Worm (Caenorhabditis elegans) whole organism, L3 larva: ENCODE measurements around the gene M110.3.
A peak's percentile ranks its signal among the peaks of the same experiment; 100 is the strongest.

Experiments used
- R02D3.7 ChIP-seq: fragments of 150-350 bp; optimal IDR thresholded peaks from 2 replicates; lab custom pipeline; 2014; ENCODE audit warnings: missing biosample characterization, missing genetic modification characterization
- ama-1 ChIP-seq: fragments of 150-350 bp; optimal IDR thresholded peaks from 2 replicates; lab custom pipeline; 2018
- ceh-28 ChIP-seq: fragments of 150-350 bp; optimal IDR thresholded peaks from 2 replicates; lab custom pipeline; 2014; ENCODE audit warnings: missing biosample characterization, missing genetic modification reagents, missing genetic modification characterization
- ceh-82 ChIP-seq: fragments of 150-350 bp; optimal IDR thresholded peaks from 2 replicates; lab custom pipeline; 2014; ENCODE audit warnings: missing biosample characterization, missing genetic modification characterization
- ceh-9 ChIP-seq: sonication (generic microtip); optimal IDR thresholded peaks from 2 replicates; lab custom pipeline; 2018; ENCODE audit warnings: missing biosample characterization, missing genetic modification characterization
- egl-5 ChIP-seq: fragments of 150-350 bp; optimal IDR thresholded peaks from 2 replicates; lab custom pipeline; 2017; ENCODE audit warnings: missing biosample characterization, missing genetic modification reagents, missing genetic modification characterization, inconsistent platforms
- elt-1 ChIP-seq: fragments of 150-350 bp; optimal IDR thresholded peaks from 2 replicates; lab custom pipeline; 2014; ENCODE audit warnings: missing biosample characterization, missing genetic modification characterization
- elt-2 ChIP-seq: sonication (generic microtip); optimal IDR thresholded peaks from 2 replicates; lab custom pipeline; 2016; ENCODE audit warnings: missing genetic modification reagents, mild to moderate bottlenecking, missing genetic modification characterization, missing compliant biosample characterization
- elt-3 ChIP-seq, 3 experiments: fragments of 150-350 bp in 1 of 3; sonication (generic microtip) in 2 of 3; optimal IDR thresholded peaks; 2 replicates in 2 of 3; 4 replicates in 1 of 3; lab custom pipeline; 2014 to 2017; ENCODE audit warnings: missing biosample characterization in 3 of 3, missing genetic modification characterization in 3 of 3
- eor-1 ChIP-seq, 2 experiments: fragments of 150-350 bp; optimal IDR thresholded peaks; 2 replicates each; lab custom pipeline; 2014 to 2018; ENCODE audit warnings: missing biosample characterization in 2 of 2, missing genetic modification characterization in 2 of 2
- hmg-11 ChIP-seq: sonication (generic microtip); optimal IDR thresholded peaks from 2 replicates; lab custom pipeline; 2016; ENCODE audit warnings: missing genetic modification characterization, missing compliant biosample characterization
- jun-1 ChIP-seq: fragments of 150-350 bp; optimal IDR thresholded peaks from 2 replicates; lab custom pipeline; 2014; ENCODE audit warnings: missing biosample characterization, missing genetic modification reagents, missing genetic modification characterization
- lin-15B ChIP-seq: fragments of 150-350 bp; optimal IDR thresholded peaks from 2 replicates; lab custom pipeline; 2014; ENCODE audit warnings: missing biosample characterization, missing genetic modification characterization
- lsy-12 ChIP-seq: sonication (generic microtip); optimal IDR thresholded peaks from 2 replicates; lab custom pipeline; 2016; ENCODE audit warnings: mild to moderate bottlenecking, missing genetic modification characterization, missing compliant biosample characterization
- mdl-1 ChIP-seq: fragments of 150-350 bp; optimal IDR thresholded peaks from 2 replicates; lab custom pipeline; 2014; ENCODE audit warnings: missing biosample characterization, missing genetic modification characterization
- mml-1 ChIP-seq: fragments of 150-350 bp; sonication (generic microtip); optimal IDR thresholded peaks from 3 replicates; lab custom pipeline; 2014; ENCODE audit warnings: missing biosample characterization, missing genetic modification characterization
- nfya-1 ChIP-seq: sonication (generic microtip); optimal IDR thresholded peaks from 2 replicates; lab custom pipeline; 2017; ENCODE audit warnings: missing genetic modification characterization, mild to moderate bottlenecking, missing compliant biosample characterization, antibody characterized with exemption, moderate library complexity; ENCODE audit not compliant: insufficient read depth
- nhr-11 ChIP-seq: fragments of 150-350 bp; optimal IDR thresholded peaks from 2 replicates; lab custom pipeline; 2014; ENCODE audit warnings: missing biosample characterization, missing genetic modification characterization
- nhr-12 ChIP-seq: fragments of 150-350 bp; optimal IDR thresholded peaks from 2 replicates; lab custom pipeline; 2014; ENCODE audit warnings: missing biosample characterization, missing genetic modification characterization
- nhr-23 ChIP-seq: fragments of 150-350 bp; optimal IDR thresholded peaks from 2 replicates; lab custom pipeline; 2014; ENCODE audit warnings: missing biosample characterization, missing genetic modification reagents, missing genetic modification characterization
- nhr-237 ChIP-seq: fragments of 150-350 bp; optimal IDR thresholded peaks from 2 replicates; lab custom pipeline; 2014; ENCODE audit warnings: missing biosample characterization, missing genetic modification characterization
- nhr-25 ChIP-seq: sonication (generic microtip); optimal IDR thresholded peaks from 2 replicates; lab custom pipeline; 2017; ENCODE audit warnings: missing biosample characterization, missing genetic modification characterization
- nhr-43 ChIP-seq: sonication (generic microtip); optimal IDR thresholded peaks from 2 replicates; lab custom pipeline; 2016; ENCODE audit warnings: mild to moderate bottlenecking, missing genetic modification characterization, missing compliant biosample characterization; ENCODE audit not compliant: poor library complexity, severe bottlenecking
- nhr-76 ChIP-seq: fragments of 150-350 bp; sonication (generic microtip); optimal IDR thresholded peaks from 5 replicates; lab custom pipeline; 2014; ENCODE audit warnings: missing biosample characterization, missing genetic modification characterization
- nhr-77 ChIP-seq: fragments of 150-350 bp; optimal IDR thresholded peaks from 2 replicates; lab custom pipeline; 2014; ENCODE audit warnings: missing biosample characterization, missing genetic modification characterization
- pha-4 ChIP-seq: fragments of 150-350 bp; optimal IDR thresholded peaks from 2 replicates; lab custom pipeline; 2014; ENCODE audit warnings: missing biosample characterization, missing genetic modification reagents, missing genetic modification characterization
- pqm-1 ChIP-seq: fragments of 150-350 bp; optimal IDR thresholded peaks from 2 replicates; lab custom pipeline; 2017; ENCODE audit warnings: missing biosample characterization, missing genetic modification characterization, inconsistent platforms
- sea-2 ChIP-seq: fragments of 150-350 bp; sonication (generic microtip); optimal IDR thresholded peaks from 4 replicates; lab custom pipeline; 2014; ENCODE audit warnings: missing biosample characterization, missing genetic modification reagents, missing genetic modification characterization
- snpc-4 ChIP-seq: fragments of 150-350 bp; optimal IDR thresholded peaks from 2 replicates; lab custom pipeline; 2014; ENCODE audit warnings: missing biosample characterization, missing genetic modification characterization
- unc-39 ChIP-seq: sonication (generic microtip); optimal IDR thresholded peaks from 4 replicates; lab custom pipeline; 2017; ENCODE audit warnings: missing biosample characterization, missing genetic modification characterization
- unc-62 ChIP-seq: fragments of 150-350 bp; sonication (generic microtip); optimal IDR thresholded peaks from 4 replicates; lab custom pipeline; 2014; ENCODE audit warnings: missing biosample characterization, missing genetic modification reagents, missing genetic modification characterization
- zag-1 ChIP-seq: fragments of 150-350 bp; optimal IDR thresholded peaks from 2 replicates; lab custom pipeline; 2014; ENCODE audit warnings: missing biosample characterization, missing genetic modification characterization
- ztf-11 ChIP-seq: fragments of 150-350 bp; optimal IDR thresholded peaks from 2 replicates; lab custom pipeline; 2014; ENCODE audit warnings: missing biosample characterization, missing genetic modification characterization

M110.3 gene

DNA sequence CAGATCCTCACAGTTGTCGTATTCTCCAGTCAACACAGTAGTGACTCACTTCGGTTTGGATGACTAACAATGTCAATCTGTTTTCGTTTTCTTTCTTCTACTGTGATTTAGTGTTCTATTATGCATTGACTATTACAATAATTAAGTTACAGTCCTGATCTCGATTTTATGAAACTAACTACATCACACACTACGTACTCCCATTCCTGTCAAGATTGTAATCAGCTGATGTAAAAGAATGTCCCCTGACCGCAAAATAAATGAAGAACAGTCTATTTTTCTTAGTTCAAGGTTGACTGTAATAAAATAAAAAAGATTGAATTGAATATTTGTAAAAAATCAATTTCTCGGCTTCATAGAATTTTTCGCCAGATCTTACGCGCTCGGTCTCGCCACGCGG lies 8.9 kb upstream of the M110.3 start:
- TF ChIP-seq elt-1 (tag; lab: Kevin White, UChicago), result peak; percentile 61
- TF ChIP-seq lsy-12 (tag; lab: Kevin White, UChicago), result no peak

DNA sequence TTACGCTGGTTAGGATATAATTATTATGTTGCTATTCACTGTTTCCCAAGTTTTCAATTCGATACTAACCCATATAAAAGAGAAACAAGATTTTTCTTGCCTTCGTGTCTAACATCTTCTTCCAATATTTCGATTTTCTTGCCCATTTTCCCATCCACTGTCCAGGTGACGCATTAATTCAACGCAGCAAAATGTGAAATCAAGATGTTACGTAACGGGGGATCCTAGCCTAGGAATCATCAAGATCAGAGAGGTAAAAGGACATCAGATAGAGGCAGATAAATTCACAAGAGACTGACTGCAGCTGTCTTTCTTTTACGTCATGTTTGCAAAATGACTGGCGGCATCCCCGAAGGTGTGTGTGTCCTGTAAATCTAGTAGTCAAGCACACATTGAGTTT lies 8.2 kb upstream of the M110.3 start:
- TF ChIP-seq R02D3.7, result no peak
- no peak for TF ChIP-seq mdl-1 (tag; lab: Kevin White, UChicago)
- TF ChIP-seq nhr-23 (tag; lab: Kevin White, UChicago), result peak; percentile 54
- TF ChIP-seq nhr-237 (tag; lab: Kevin White, UChicago), result no peak
- no peak for TF ChIP-seq nhr-11 (tag; lab: Kevin White, UChicago)
- no peak for TF ChIP-seq nhr-76
- TF ChIP-seq nhr-43 (tag; lab: Kevin White, UChicago), result peak; percentile 7
- TF ChIP-seq pqm-1, result no peak
- TF ChIP-seq ceh-9 (tag; lab: Kevin White, UChicago), result no peak
- peak; percentile 44 for TF ChIP-seq elt-1 (tag; lab: Kevin White, UChicago)
- TF ChIP-seq ceh-82 (tag; lab: Kevin White, UChicago), result no peak
- TF ChIP-seq zag-1 (tag; lab: Kevin White, UChicago), result no peak
- no peak for TF ChIP-seq sea-2 (GFP tag; lab: Kevin White, UChicago)

DNA sequence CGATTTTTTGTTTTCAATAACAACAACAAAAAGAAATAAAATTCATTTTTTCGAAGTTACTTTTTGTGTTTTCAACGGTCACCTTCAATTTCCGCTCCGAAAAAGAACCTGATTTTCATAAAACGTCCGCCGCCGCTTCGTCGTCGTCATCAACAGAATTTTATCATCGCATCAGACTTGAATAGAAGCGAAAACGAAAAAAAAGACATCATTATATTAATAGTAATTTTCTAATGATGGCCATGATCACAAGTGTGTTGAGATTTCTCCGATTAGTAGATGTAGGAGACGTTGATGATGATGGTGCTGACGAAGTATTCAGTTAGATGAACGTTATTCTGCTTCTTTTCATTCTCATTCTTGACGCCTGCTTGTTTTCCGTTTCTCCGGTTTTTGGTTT lies 7.5 kb upstream of the M110.3 start:
- no peak for TF ChIP-seq nhr-25 (tag; lab: Kevin White, UChicago)
- TF ChIP-seq nhr-11 (tag; lab: Kevin White, UChicago), result no peak
- TF ChIP-seq sea-2 (GFP tag; lab: Kevin White, UChicago), result no peak
- TF ChIP-seq elt-3 (tag; optimal IDR thresholded peaks at IDR 0.05; lab: Kevin White, UChicago), result no peak
- no peak for TF ChIP-seq mml-1 (tag; lab: Kevin White, UChicago)
- no peak for TF ChIP-seq nhr-77
- TF ChIP-seq nhr-12 (tag; lab: Kevin White, UChicago), result no peak
- TF ChIP-seq nhr-43 (tag; lab: Kevin White, UChicago), result no peak
- no peak for TF ChIP-seq mdl-1 (tag; lab: Kevin White, UChicago)

DNA sequence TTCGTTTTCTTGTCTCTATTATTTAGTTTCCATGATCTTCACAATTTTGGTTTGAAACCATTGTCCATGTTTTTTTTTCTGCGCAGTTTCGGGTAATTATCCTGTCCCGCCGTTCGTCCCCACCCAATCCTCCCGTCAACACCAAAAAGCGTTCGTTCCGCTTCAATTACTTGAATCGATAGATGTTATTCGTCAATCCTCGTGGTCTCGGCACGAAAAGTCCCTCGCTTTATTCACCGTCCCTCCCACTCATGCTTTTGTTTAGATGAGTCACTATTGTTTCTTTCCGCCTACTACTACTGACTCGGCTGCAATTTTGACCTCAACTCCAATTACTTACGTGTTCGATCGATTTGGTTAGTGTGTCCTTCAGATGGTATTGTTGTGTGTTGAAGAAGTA lies 7.0 kb upstream of the M110.3 start:
- TF ChIP-seq nhr-11 (tag; lab: Kevin White, UChicago) (no peak), nhr-25 (tag; lab: Kevin White, UChicago) (peak; percentile 43)

DNA sequence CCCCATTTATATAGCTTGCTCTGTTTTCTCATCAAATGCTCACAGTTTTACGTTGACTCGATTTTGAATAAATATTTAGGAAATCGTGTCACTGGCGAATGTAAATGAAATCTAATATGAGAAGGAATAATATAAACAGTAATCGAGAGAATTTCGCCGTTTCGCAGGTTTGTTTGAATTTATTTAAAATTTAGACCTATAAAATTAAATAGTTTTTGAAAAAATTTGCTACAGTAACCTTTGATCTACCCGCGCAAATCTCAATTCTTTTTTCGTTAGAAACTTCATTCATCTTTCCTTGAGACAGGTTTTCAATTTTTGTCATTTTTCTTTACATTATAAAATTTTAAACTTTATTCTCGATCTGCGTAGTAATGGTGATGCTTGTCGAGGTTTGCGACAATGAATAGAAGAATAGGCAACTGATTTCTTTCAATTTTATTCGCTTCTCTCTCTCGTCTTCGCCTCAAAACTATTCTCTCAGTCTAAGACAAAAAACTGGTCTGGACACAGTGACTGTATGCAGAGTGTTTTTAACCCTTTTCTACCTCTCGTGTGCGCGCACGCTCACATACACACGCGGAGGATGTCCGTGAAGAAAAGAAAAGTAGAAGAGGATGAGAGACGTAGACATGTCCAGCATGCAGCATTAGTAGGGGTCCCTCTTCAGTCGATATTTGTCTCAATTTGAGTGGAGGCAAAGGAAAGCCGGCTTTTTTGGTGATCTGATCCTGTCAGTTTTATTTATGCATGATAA lies 6.1 kb upstream of the M110.3 start, which contains the start of gene dab-1:
TSS of gene dab-1 (plus strand) at position 78 of the 757 bp plus-strand sequence.
- TF ChIP-seq sea-2 (GFP tag; lab: Kevin White, UChicago) (no peak), snpc-4 (tag; lab: Kevin White, UChicago) (peak; percentile 8), elt-3 (tag; optimal IDR thresholded peaks at IDR 0.05; lab: Kevin White, UChicago) (no peak), hmg-11 (tag; lab: Kevin White, UChicago) (peak; percentile 50), nhr-25 (tag; lab: Kevin White, UChicago) (peak; percentile 88), zag-1 (tag; lab: Kevin White, UChicago) (no peak), lsy-12 (tag; lab: Kevin White, UChicago) (no peak), nhr-23 (tag; lab: Kevin White, UChicago) (peak; percentile 40), unc-62 (GFP tag; lab: Kevin White, UChicago) (no peak), ama-1 (peak; percentile 31), mml-1 (tag; lab: Kevin White, UChicago) (no peak), nfya-1 (peak; percentile 1), unc-39 (no peak), jun-1 (tag; lab: Kevin White, UChicago) (no peak), R02D3.7 (no peak), elt-2 (tag; lab: Kevin White, UChicago) (no peak), pha-4 (tag; lab: Kevin White, UChicago) (peak; percentile 4), mdl-1 (tag; lab: Kevin White, UChicago) (peak; percentile 15), eor-1 (tag; optimal IDR thresholded peaks at IDR 0.05; lab: Kevin White, UChicago) (no peak)

DNA sequence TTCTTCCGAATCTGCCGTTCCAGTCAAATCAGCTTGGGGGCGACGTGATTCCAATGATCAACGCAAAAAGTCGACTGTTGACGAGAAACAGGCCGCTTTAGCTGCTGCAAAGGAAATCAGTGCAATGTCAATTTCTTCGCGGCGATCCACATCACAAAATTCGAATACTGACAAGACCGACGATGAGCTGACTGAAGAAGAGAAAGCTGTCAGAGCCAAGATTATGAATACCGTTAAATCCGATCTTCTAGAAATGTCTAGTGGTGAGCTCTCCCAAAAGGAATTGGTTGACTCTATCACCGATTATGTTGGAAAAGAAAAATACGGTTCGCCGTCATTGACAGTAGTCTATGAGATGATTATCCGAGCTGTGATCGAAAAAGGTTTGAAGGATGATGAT lies 3.9 kb upstream of the M110.3 start:
- TF ChIP-seq nhr-25 (tag; lab: Kevin White, UChicago), result no peak
- no peak for TF ChIP-seq nfya-1
- no peak for TF ChIP-seq ztf-11
- no peak for TF ChIP-seq mml-1 (tag; lab: Kevin White, UChicago)
- TF ChIP-seq nhr-43 (tag; lab: Kevin White, UChicago), result no peak
- no peak for TF ChIP-seq ceh-28 (tag; lab: Kevin White, UChicago)
- no peak for TF ChIP-seq egl-5 (tag; lab: Kevin White, UChicago)
- TF ChIP-seq lin-15B, result no peak
- TF ChIP-seq nhr-23 (tag; lab: Kevin White, UChicago), result no peak
